Fruit fly (Drosophila melanogaster) whole organism, embryonic: ENCODE measurements around the gene CCAP-R.

Experiments used
- Antp ChIP-seq: fragments of 200-800 bp; sonication (Bioruptor generic); optimal IDR thresholded peaks from 3 replicates; lab custom pipeline; 2016; ENCODE audit warnings: missing biosample characterization, missing genetic modification characterization
- B-H1 ChIP-seq: fragments of 200-800 bp; sonication (Bioruptor generic); IDR thresholded peaks from 3 replicates; pipeline ENCODE4 v1.3.6; 2022; ENCODE audit warnings: missing biosample characterization, missing genetic modification characterization
- CG12659 ChIP-seq: fragments of 200-800 bp; sonication (Bioruptor generic); optimal IDR thresholded peaks from 3 replicates; lab custom pipeline; 2017; ENCODE audit warnings: mild to moderate bottlenecking, missing biosample characterization, missing genetic modification reagents, missing genetic modification characterization
- CG14965 ChIP-seq: fragments of 200-800 bp; sonication (Bioruptor generic); optimal IDR thresholded peaks from 2 replicates; lab custom pipeline; 2016; ENCODE audit warnings: missing biosample characterization, missing genetic modification characterization, borderline replicate concordance
- CG15479 ChIP-seq: fragments of 200-800 bp; sonication (Bioruptor generic); optimal IDR thresholded peaks from 3 replicates; lab custom pipeline; 2019; ENCODE audit warnings: missing biosample characterization, mild to moderate bottlenecking, missing genetic modification characterization, moderate library complexity
- CG17361 ChIP-seq: fragments of 200-800 bp; sonication (Bioruptor generic); IDR thresholded peaks from 3 replicates; pipeline ENCODE4 v1.3.6; 2022; ENCODE audit warnings: missing biosample characterization, missing genetic modification characterization
- CG1832 ChIP-seq: fragments of 200-800 bp; sonication (Bioruptor generic); optimal IDR thresholded peaks from 2 replicates; lab custom pipeline; 2017; ENCODE audit warnings: missing biosample characterization, mild to moderate bottlenecking, missing genetic modification characterization, inconsistent platforms
- CG2199 ChIP-seq: fragments of 200-800 bp; sonication (Bioruptor generic); IDR thresholded peaks from 3 replicates; pipeline ENCODE4 v1.3.6; 2022; ENCODE audit warnings: missing biosample characterization, missing genetic modification characterization
- CG2875 ChIP-seq: fragments of 200-800 bp; sonication (Bioruptor generic); optimal IDR thresholded peaks from 2 replicates; lab custom pipeline; 2017; ENCODE audit warnings: missing biosample characterization, mild to moderate bottlenecking, missing genetic modification characterization, missing genetic modification reagents
- CG32767 ChIP-seq: fragments of 200-800 bp; sonication (Bioruptor generic); IDR thresholded peaks from 2 replicates; pipeline ENCODE4 v1.3.6; 2022; ENCODE audit warnings: missing biosample characterization, missing genetic modification characterization
- CG34224 ChIP-seq: fragments of 200-800 bp; sonication (Bioruptor generic); IDR thresholded peaks from 3 replicates; pipeline ENCODE4 v1.3.6; 2022; ENCODE audit warnings: missing biosample characterization, missing genetic modification characterization; ENCODE audit not compliant: partially characterized antibody
- CG3995 ChIP-seq: fragments of 200-800 bp; sonication (Bioruptor generic); optimal IDR thresholded peaks from 3 replicates; lab custom pipeline; 2016; ENCODE audit warnings: missing biosample characterization, missing genetic modification characterization
- CG42726 ChIP-seq: fragments of 200-800 bp; sonication (Bioruptor generic); IDR thresholded peaks from 2 replicates; pipeline ENCODE4 v1.3.6; 2022; ENCODE audit warnings: missing biosample characterization, missing genetic modification characterization; ENCODE audit not compliant: partially characterized antibody
- CG4404 ChIP-seq: fragments of 200-800 bp; sonication (Bioruptor generic); IDR thresholded peaks from 2 replicates; pipeline ENCODE4 v1.3.6; 2022; ENCODE audit warnings: missing biosample characterization, missing genetic modification characterization
- CG8478 ChIP-seq: fragments of >200 bp; optimal IDR thresholded peaks from 2 replicates; lab custom pipeline; 2018
- Chrac-16 ChIP-seq: fragments of 200-800 bp; sonication (Bioruptor generic); optimal IDR thresholded peaks from 3 replicates; lab custom pipeline; 2016; ENCODE audit warnings: missing biosample characterization, missing genetic modification characterization
- CkIIα-i1 ChIP-seq: fragments of 200-800 bp; sonication (Bioruptor generic); IDR thresholded peaks from 2 replicates; pipeline ENCODE4 v1.3.6; 2022; ENCODE audit warnings: missing biosample characterization, missing genetic modification characterization
- Doc3 ChIP-seq: fragments of 200-800 bp; sonication (Bioruptor generic); IDR thresholded peaks from 3 replicates; pipeline ENCODE4 v1.3.6; 2022; ENCODE audit warnings: missing biosample characterization, missing genetic modification characterization; ENCODE audit not compliant: partially characterized antibody
- Dref ChIP-seq: fragments of 200-800 bp; sonication (Bioruptor generic); IDR thresholded peaks from 2 replicates; pipeline ENCODE4 v1.3.6; 2022; ENCODE audit warnings: missing biosample characterization, missing genetic modification characterization
- Ets97D ChIP-seq: fragments of 200-800 bp; sonication (Bioruptor generic); optimal IDR thresholded peaks from 3 replicates; lab custom pipeline; 2016; ENCODE audit warnings: missing biosample characterization, missing genetic modification characterization
- HLHmδ ChIP-seq: fragments of 200-800 bp; sonication (Bioruptor generic); optimal IDR thresholded peaks from 2 replicates; lab custom pipeline; 2018; ENCODE audit warnings: missing biosample characterization, mild to moderate bottlenecking, missing genetic modification characterization, moderate library complexity
- Hr39 ChIP-seq: fragments of >200 bp; optimal IDR thresholded peaks from 2 replicates; lab custom pipeline; 2017
- Hr51 ChIP-seq, 2 experiments: fragments of 200-800 bp; sonication (Bioruptor generic); optimal IDR thresholded peaks; 2 replicates in 1 of 2; 3 replicates in 1 of 2; lab custom pipeline; 2016 to 2018; ENCODE audit warnings: missing biosample characterization in 2 of 2, missing genetic modification characterization in 2 of 2, mild to moderate bottlenecking in 1 of 2, moderate library complexity in 1 of 2
- MESR4 ChIP-seq: fragments of 200-800 bp; sonication (Bioruptor generic); optimal IDR thresholded peaks from 2 replicates; lab custom pipeline; 2018; ENCODE audit warnings: missing biosample characterization, mild to moderate bottlenecking, missing genetic modification characterization, moderate library complexity
- Myb ChIP-seq: fragments of 200-800 bp; sonication (Bioruptor generic); optimal IDR thresholded peaks from 2 replicates; lab custom pipeline; 2016; ENCODE audit warnings: missing biosample characterization, missing genetic modification characterization
- Sry-β ChIP-seq: fragments of 200-800 bp; sonication (Bioruptor generic); optimal IDR thresholded peaks from 2 replicates; lab custom pipeline; 2018; ENCODE audit warnings: missing biosample characterization, mild to moderate bottlenecking, missing genetic modification characterization, moderate library complexity
- Xbp1 ChIP-seq: fragments of 200-800 bp; sonication (Bioruptor generic); optimal IDR thresholded peaks from 3 replicates; lab custom pipeline; 2016; ENCODE audit warnings: missing biosample characterization, mild to moderate bottlenecking, missing genetic modification characterization
- YL-1 ChIP-seq: fragments of 200-800 bp; sonication (Bioruptor generic); optimal IDR thresholded peaks from 3 replicates; lab custom pipeline; 2017; ENCODE audit warnings: missing biosample characterization, mild to moderate bottlenecking, missing genetic modification characterization
- ab ChIP-seq: fragments of 200-800 bp; sonication (Bioruptor generic); optimal IDR thresholded peaks from 2 replicates; lab custom pipeline; 2016; ENCODE audit warnings: missing biosample characterization, missing genetic modification characterization
- chinmo ChIP-seq: fragments of 200-800 bp; sonication (Bioruptor generic); IDR thresholded peaks from 4 replicates; pipeline ENCODE4 v1.3.6; 2022; ENCODE audit warnings: missing biosample characterization, missing genetic modification characterization; ENCODE audit not compliant: partially characterized antibody
- crol ChIP-seq: fragments of 200-800 bp; sonication (Bioruptor generic); IDR thresholded peaks from 2 replicates; pipeline ENCODE4 v1.3.6; 2022; ENCODE audit warnings: missing biosample characterization, missing genetic modification characterization
- dpn ChIP-seq, 2 experiments: fragments of 200-800 bp; sonication (Bioruptor generic); optimal IDR thresholded peaks; 3 replicates each; lab custom pipeline; 2016; ENCODE audit warnings: missing biosample characterization in 2 of 2, missing genetic modification characterization in 2 of 2
- fd64A ChIP-seq: fragments of 200-800 bp; sonication (Bioruptor generic); optimal IDR thresholded peaks from 3 replicates; lab custom pipeline; 2018; ENCODE audit warnings: missing biosample characterization, mild to moderate bottlenecking, missing genetic modification characterization
- ham ChIP-seq: fragments of 200-800 bp; sonication (Bioruptor generic); IDR thresholded peaks from 2 replicates; pipeline ENCODE4 v1.3.6; 2022; ENCODE audit warnings: missing biosample characterization, missing genetic modification characterization
- hb ChIP-seq: fragments of 200-800 bp; sonication (Bioruptor generic); IDR thresholded peaks from 3 replicates; pipeline ENCODE4 v1.3.6; 2022; ENCODE audit warnings: missing biosample characterization, missing genetic modification characterization; ENCODE audit not compliant: partially characterized antibody
- hbn ChIP-seq: fragments of 200-800 bp; sonication (Bioruptor generic); IDR thresholded peaks from 2 replicates; pipeline ENCODE4 v1.3.6; 2022; ENCODE audit warnings: missing biosample characterization, missing genetic modification characterization; ENCODE audit not compliant: partially characterized antibody
- insv ChIP-seq, 2 experiments: fragments of 200-800 bp; sonication (Bioruptor generic); optimal IDR thresholded peaks; 3 replicates each; lab custom pipeline; 2016 to 2018; ENCODE audit warnings: missing biosample characterization in 2 of 2, missing genetic modification characterization in 2 of 2
- jigr1 ChIP-seq: fragments of 200-800 bp; sonication (Bioruptor generic); IDR thresholded peaks from 3 replicates; pipeline ENCODE4 v1.3.6; 2022; ENCODE audit warnings: missing biosample characterization, missing genetic modification characterization
- kah ChIP-seq: fragments of 200-800 bp; sonication (Bioruptor generic); optimal IDR thresholded peaks from 2 replicates; lab custom pipeline; 2018; ENCODE audit warnings: missing biosample characterization, mild to moderate bottlenecking, missing genetic modification characterization
- kni ChIP-seq: fragments of 200-800 bp; sonication (Bioruptor generic); optimal IDR thresholded peaks from 3 replicates; lab custom pipeline; 2017; ENCODE audit warnings: mild to moderate bottlenecking, missing biosample characterization, missing genetic modification reagents, missing genetic modification characterization
- pum ChIP-seq: fragments of 200-800 bp; sonication (Bioruptor generic); optimal IDR thresholded peaks from 2 replicates; lab custom pipeline; 2016; ENCODE audit warnings: missing biosample characterization, missing genetic modification characterization
- pzg ChIP-seq: fragments of 200-800 bp; sonication (Bioruptor generic); optimal IDR thresholded peaks from 3 replicates; lab custom pipeline; 2018; ENCODE audit warnings: missing biosample characterization, mild to moderate bottlenecking, missing genetic modification characterization, moderate library complexity
- rib ChIP-seq: fragments of 200-800 bp; sonication (Bioruptor generic); IDR thresholded peaks from 2 replicates; pipeline ENCODE4 v1.3.6; 2022; ENCODE audit warnings: missing biosample characterization, missing genetic modification characterization
- sim ChIP-seq: fragments of 200-800 bp; sonication (Bioruptor generic); IDR thresholded peaks from 2 replicates; pipeline ENCODE4 v1.3.6; 2022; ENCODE audit warnings: missing biosample characterization, missing genetic modification characterization
- tgo ChIP-seq: fragments of 200-800 bp; sonication (Bioruptor generic); IDR thresholded peaks from 3 replicates; pipeline ENCODE4 v1.3.6; 2022; ENCODE audit warnings: missing biosample characterization, missing genetic modification characterization
- tin ChIP-seq: fragments of 200-800 bp; sonication (Bioruptor generic); optimal IDR thresholded peaks from 3 replicates; lab custom pipeline; 2016; ENCODE audit warnings: missing biosample characterization, missing genetic modification characterization
- tna ChIP-seq: fragments of 200-800 bp; sonication (Bioruptor generic); IDR thresholded peaks from 2 replicates; pipeline ENCODE4 v1.3.6; 2022; ENCODE audit warnings: missing biosample characterization, missing genetic modification characterization; ENCODE audit not compliant: partially characterized antibody
- unc-4 ChIP-seq: fragments of 200-800 bp; sonication (Bioruptor generic); IDR thresholded peaks from 2 replicates; pipeline ENCODE4 v1.3.6; 2022; ENCODE audit warnings: missing biosample characterization, missing genetic modification characterization; ENCODE audit not compliant: partially characterized antibody
- zen ChIP-seq: fragments of 200-800 bp; sonication (Bioruptor generic); optimal IDR thresholded peaks from 3 replicates; lab custom pipeline; 2018; ENCODE audit warnings: missing biosample characterization, mild to moderate bottlenecking, missing genetic modification characterization, moderate library complexity
- zen2 ChIP-seq: fragments of 200-800 bp; sonication (Bioruptor generic); IDR thresholded peaks from 3 replicates; pipeline ENCODE4 v1.3.6; 2022; ENCODE audit warnings: missing biosample characterization, missing genetic modification characterization; ENCODE audit not compliant: partially characterized antibody

CCAP-R gene

dm6 chr3R:25983274-25983673 is 27.2 kb upstream of the CCAP-R start (continued):
- TF ChIP-seq Hr51 (GFP tag; optimal IDR thresholded peaks at IDR 0.05; lab: Kevin White, UChicago): no peak
- TF ChIP-seq jigr1 (GFP tag; lab: Robert Waterston, UW): no peak
- peak; percentile 34 for TF ChIP-seq kni (GFP tag; lab: Kevin White, UChicago)
- TF ChIP-seq CG1832 (GFP tag; lab: Kevin White, UChicago): peak; percentile 63
- no peak for TF ChIP-seq ab (GFP tag; lab: Kevin White, UChicago)
- peak; percentile 79 for TF ChIP-seq CG15479 (GFP tag; lab: Kevin White, UChicago)
- TF ChIP-seq CG32767 (GFP tag; lab: Robert Waterston, UW): peak; percentile 63; the same call in 1 of the 2 replicates
- TF ChIP-seq crol (GFP tag; lab: Robert Waterston, UW): peak; percentile 48; the same call in 1 of the 2 replicates
- peak; percentile 88 for TF ChIP-seq CG8478
- TF ChIP-seq Antp (GFP tag; lab: Kevin White, UChicago): no peak
- no peak for TF ChIP-seq tna (GFP tag; lab: Robert Waterston, UW)
- no peak for TF ChIP-seq Hr39
- TF ChIP-seq CG34224: peak; percentile 9; the same call in 2 of the 3 replicates
- TF ChIP-seq YL-1: peak; percentile 54
- 0 out of 3 replicates have a peak, but pooled peaks have one; percentile 14 for TF ChIP-seq CG2199 (GFP tag; lab: Robert Waterston, UW)
- no peak for TF ChIP-seq insv (GFP tag; optimal IDR thresholded peaks at IDR 0.05; lab: Kevin White, UChicago)
- no peak for TF ChIP-seq CG4404
- TF ChIP-seq CG17361 (GFP tag; lab: Robert Waterston, UW): no peak
- no peak for TF ChIP-seq CG14965
- no peak for TF ChIP-seq CG2875
- peak; percentile 41 for TF ChIP-seq kah
- no peak for TF ChIP-seq sim (GFP tag; lab: Robert Waterston, UW)

- TF ChIP-seq zen2 (peak; percentile 56; the same call in 1 of the 3 replicates), tin (GFP tag; lab: Kevin White, UChicago) (peak; percentile 28), MESR4 (GFP tag; lab: Kevin White, UChicago) (peak; percentile 26), CkIIα-i1 (no peak), pum (GFP tag; lab: Kevin White, UChicago) (no peak), CG42726 (GFP tag; lab: Robert Waterston, UW) (peak; percentile 87), pzg (GFP tag; lab: Kevin White, UChicago) (peak; percentile 90), Xbp1 (GFP tag; lab: Kevin White, UChicago) (peak; percentile 17), Ets97D (GFP tag; lab: Kevin White, UChicago) (peak; percentile 83), hb (peak; percentile 41; the same call in 2 of the 3 replicates), Doc3 (GFP tag; lab: Robert Waterston, UW) (peak; percentile 77), ham (GFP tag; lab: Robert Waterston, UW) (no peak), hbn (GFP tag; lab: Robert Waterston, UW) (peak; percentile 81), CG12659 (GFP tag; lab: Kevin White, UChicago) (no peak), Myb (GFP tag; lab: Kevin White, UChicago) (peak; percentile 42), unc-4 (GFP tag; lab: Robert Waterston, UW) (peak; percentile 84), zen (tag; lab: Kevin White, UChicago) (peak; percentile 49), Chrac-16 (GFP tag; lab: Kevin White, UChicago) (peak; percentile 0), Sry-β (GFP tag; lab: Kevin White, UChicago) (peak; percentile 13), fd64A (GFP tag; lab: Kevin White, UChicago) (no peak), CG3995 (GFP tag; lab: Kevin White, UChicago) (peak; percentile 86), dpn (GFP tag; optimal IDR thresholded peaks at IDR 0.05; lab: Kevin White, UChicago) (peak in 1 of 2 experiments; percentile 13), Dref (peak; percentile 86), CG34224 (peak; percentile 76), rib (GFP tag; lab: Robert Waterston, UW) (no peak), HLHmδ (GFP tag; lab: Kevin White, UChicago) (no peak), B-H1 (no peak), tgo (GFP tag; lab: Robert Waterston, UW) (0 out of 3 replicates have a peak, but pooled peaks have one; percentile 18), chinmo (GFP tag; lab: Robert Waterston, UW) (peak; percentile 60; the same call in 1 of the 4 replicates)
Measured at dm6 chr3R:25982734-25983133, 26.7 kb upstream of the CCAP-R start, which contains the start of gene Nf1. Gene Nf1, plus strand, starts transcription at chr3R:25983013.
